Worm (Caenorhabditis elegans) whole organism, L4 larva: ENCODE results near the gene ltah-1.1.
"Not testable (repeated sequence)": the region's sequence is repeated elsewhere in the genome, so short reads cannot be mapped to it uniquely, and the experiment has no call there.

Experiments
- R02D3.7 ChIP-seq: fragments of 150-350 bp; sonication (generic microtip); optimal IDR thresholded peaks from 3 replicates; lab custom pipeline; 2014; ENCODE audit warnings: missing biosample characterization, missing genetic modification characterization
- ceh-82 ChIP-seq: sonication (generic microtip); optimal IDR thresholded peaks from 2 replicates; lab custom pipeline; 2017; ENCODE audit warnings: missing biosample characterization, missing genetic modification characterization
- egl-27 ChIP-seq: sonication (generic microtip); optimal IDR thresholded peaks from 3 replicates; lab custom pipeline; 2017; ENCODE audit warnings: missing biosample characterization, missing genetic modification reagents, missing genetic modification characterization
- lin-13 ChIP-seq: fragments of 150-350 bp; optimal IDR thresholded peaks from 2 replicates; lab custom pipeline; 2014; ENCODE audit warnings: missing biosample characterization, missing genetic modification reagents, missing genetic modification characterization
- nhr-77 ChIP-seq: fragments of 150-350 bp; optimal IDR thresholded peaks from 2 replicates; lab custom pipeline; 2014; ENCODE audit warnings: missing biosample characterization, missing genetic modification characterization
- snpc-4 ChIP-seq: fragments of 150-350 bp; optimal IDR thresholded peaks from 2 replicates; lab custom pipeline; 2014; ENCODE audit warnings: missing biosample characterization, missing genetic modification characterization

DNA sequence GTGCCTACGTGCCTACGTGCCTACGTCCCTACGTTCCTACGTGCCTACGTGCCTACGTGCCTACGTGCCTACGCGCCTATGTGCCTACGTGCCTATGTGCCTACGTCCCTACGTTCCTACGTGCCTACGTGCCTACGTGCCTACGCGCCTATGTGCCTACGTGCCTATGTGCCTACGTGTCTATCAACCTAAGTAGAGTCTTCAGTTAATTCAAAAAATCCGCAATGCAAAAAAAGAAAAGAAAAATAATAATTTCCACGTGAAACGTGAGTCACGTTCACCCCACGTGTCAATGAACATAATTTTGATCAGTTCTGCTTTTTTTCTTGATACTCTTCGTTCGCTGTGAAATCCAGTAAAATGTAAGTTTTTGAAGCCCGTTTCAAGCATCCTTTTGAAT lies 47.5 kb downstream of the ltah-1.1 start, which contains the start of gene F19B6.3:
- not testable (repeated sequence) for TF ChIP-seq lin-13 (GFP tag; lab: Kevin White, UChicago); ceh-82; nhr-77 (tag; lab: Kevin White, UChicago); egl-27 (tag; lab: Kevin White, UChicago); snpc-4 (tag; lab: Kevin White, UChicago); R02D3.7 (tag; lab: Kevin White, UChicago)
